Worm (Caenorhabditis elegans) whole organism, midembryonic: ENCODE results near the gene Y49F6C.7.

Source experiments
- T22C8.4 ChIP-seq: fragments of 200-800 bp; sonication (Bioruptor generic); IDR thresholded peaks from 2 replicates; pipeline ENCODE4 v1.3.6; 2022; ENCODE audit warnings: missing genetic modification characterization, missing compliant biosample characterization
- cog-1 ChIP-seq: sonication (generic microtip); optimal IDR thresholded peaks from 2 replicates; lab custom pipeline; 2016; ENCODE audit warnings: missing genetic modification characterization, missing compliant biosample characterization
- flt-1 ChIP-seq: fragments of 200-800 bp; sonication (Bioruptor generic); IDR thresholded peaks from 2 replicates; pipeline ENCODE4 v1.3.6; 2022; ENCODE audit warnings: missing genetic modification characterization, missing compliant biosample characterization
- klf-2 ChIP-seq: fragments of 200-800 bp; sonication (Bioruptor generic); conservative IDR thresholded peaks from 2 replicates; pipeline ENCODE4 v1.3.6; 2022; ENCODE audit warnings: missing genetic modification reagents, missing genetic modification characterization, missing compliant biosample characterization
- med-1 ChIP-seq: sonication (generic microtip); optimal IDR thresholded peaks from 2 replicates; lab custom pipeline; 2017; ENCODE audit warnings: missing genetic modification characterization, mild to moderate bottlenecking, missing compliant biosample characterization, antibody characterized with exemption, missing genetic modification reagents; ENCODE audit not compliant: insufficient read depth
- ref-1 ChIP-seq: fragments of 200-800 bp; sonication (Bioruptor generic); conservative IDR thresholded peaks from 2 replicates; pipeline ENCODE4 v1.3.6; 2022; ENCODE audit warnings: missing genetic modification reagents, missing genetic modification characterization, missing compliant biosample characterization
- tab-1 ChIP-seq: fragments of 200-800 bp; sonication (Bioruptor generic); IDR thresholded peaks from 2 replicates; pipeline ENCODE4 v1.3.6; 2022; ENCODE audit warnings: missing genetic modification characterization, missing compliant biosample characterization
- ztf-23 ChIP-seq: fragments of 200-800 bp; sonication (Bioruptor generic); IDR thresholded peaks from 2 replicates; pipeline ENCODE4 v1.3.6; 2022; ENCODE audit warnings: missing genetic modification reagents, missing genetic modification characterization, missing compliant biosample characterization
- ztf-29 ChIP-seq: fragments of 200-800 bp; sonication (Bioruptor generic); IDR thresholded peaks from 2 replicates; pipeline ENCODE4 v1.3.6; 2022; ENCODE audit warnings: missing genetic modification reagents, missing genetic modification characterization, missing compliant biosample characterization

The Y49F6C.7 gene

DNA sequence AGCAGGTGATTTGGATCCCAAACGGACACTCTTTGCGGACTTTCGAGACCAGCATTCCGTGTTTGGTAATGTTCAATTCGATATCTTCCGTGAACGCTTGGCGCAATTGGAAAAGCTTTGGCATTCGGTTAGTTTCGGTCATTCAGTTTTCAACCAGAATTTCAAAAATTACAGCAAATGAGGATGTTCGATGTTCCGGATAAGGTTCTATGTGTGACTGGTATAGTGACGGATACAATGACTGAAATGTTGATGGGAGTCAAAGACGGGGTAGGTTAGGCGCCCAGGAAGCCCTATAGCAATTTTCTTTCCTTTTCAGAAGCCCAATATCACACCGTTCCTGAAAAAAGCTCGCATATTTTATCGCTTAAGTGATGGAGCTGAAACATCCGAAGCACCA is 15.1 kb upstream of the Y49F6C.7 start:
- TF ChIP-seq med-1 (no peak), cog-1 (tag; lab: Kevin White, UChicago) (no peak), ztf-23 (GFP tag; lab: Robert Waterston, UW) (no peak), ztf-29 (GFP tag; lab: Robert Waterston, UW) (no peak), flt-1 (GFP tag; lab: Robert Waterston, UW) (no peak), tab-1 (GFP tag; lab: Robert Waterston, UW) (no peak), T22C8.4 (GFP tag; lab: Robert Waterston, UW) (no peak)

DNA sequence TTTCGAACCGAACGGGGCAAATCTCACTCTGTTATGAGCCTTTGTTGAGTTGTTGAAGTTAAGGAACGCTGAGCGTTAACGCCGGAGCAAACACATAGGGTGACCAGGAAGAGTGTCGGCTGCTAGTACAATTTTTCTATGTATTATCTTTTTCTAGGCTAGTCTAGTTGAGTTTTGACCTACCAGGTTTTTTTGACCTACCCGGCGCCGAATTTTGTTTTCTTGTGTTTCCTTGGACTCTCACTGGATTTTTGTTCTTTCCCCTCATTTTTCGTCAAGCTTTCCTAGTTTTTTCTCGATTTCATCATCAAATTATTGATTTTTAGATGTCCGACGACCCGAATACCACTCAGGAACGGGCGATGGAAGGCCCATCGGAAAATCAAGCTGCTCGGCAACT is 13.5 kb upstream of the Y49F6C.7 start, which contains the start of gene T06D4.1:
T06D4.1 (plus strand) TSS at position 321 of the 400 bp plus-strand sequence.
- TF ChIP-seq klf-2 (GFP tag; lab: Robert Waterston, UW) (no peak), med-1 (no peak), ztf-29 (GFP tag; lab: Robert Waterston, UW) (no peak), tab-1 (GFP tag; lab: Robert Waterston, UW) (no peak), ref-1 (no peak), ztf-23 (GFP tag; lab: Robert Waterston, UW) (no peak), T22C8.4 (GFP tag; lab: Robert Waterston, UW) (no peak), flt-1 (GFP tag; lab: Robert Waterston, UW) (no peak), cog-1 (tag; lab: Kevin White, UChicago) (no peak)

- TF ChIP-seq tab-1 (GFP tag; lab: Robert Waterston, UW) (no peak), cog-1 (tag; lab: Kevin White, UChicago) (no peak), ztf-23 (GFP tag; lab: Robert Waterston, UW) (no peak), ref-1 (no peak), T22C8.4 (GFP tag; lab: Robert Waterston, UW) (no peak), med-1 (no peak), flt-1 (GFP tag; lab: Robert Waterston, UW) (no peak), klf-2 (GFP tag; lab: Robert Waterston, UW) (no peak), ztf-29 (GFP tag; lab: Robert Waterston, UW) (no peak)
These were observed 10.3 kb upstream of the Y49F6C.7 start, which contains the start of gene Y49F6C.2 for ce11 chrII:3378275-3378674. Gene Y49F6C.2, plus strand, starts transcription at chrII:3378575.

DNA sequence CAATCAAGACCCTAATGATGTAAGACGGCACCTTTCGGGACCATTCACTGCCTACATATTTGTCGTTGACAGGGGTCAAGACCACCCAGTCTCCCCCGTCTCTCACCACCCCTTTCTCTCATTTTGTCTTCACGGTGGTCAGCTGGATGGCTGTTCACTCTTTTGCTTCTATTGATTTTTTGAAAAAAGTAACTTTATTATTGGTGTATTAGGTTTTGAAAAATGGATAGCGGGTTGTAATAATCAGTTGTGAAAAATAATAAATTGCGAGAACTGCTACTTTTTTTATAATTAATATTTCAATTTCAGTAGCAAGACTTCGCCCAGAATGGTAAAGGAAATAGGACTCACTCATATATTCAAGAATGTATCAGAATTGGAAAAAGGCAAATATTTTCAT is 8.8 kb upstream of the Y49F6C.7 start, which contains the start of gene bath-9:
bath-9 (plus strand) TSS at position 301 of the 400 bp plus-strand sequence.
- no peak for TF ChIP-seq ztf-23 (GFP tag; lab: Robert Waterston, UW)
- TF ChIP-seq flt-1 (GFP tag; lab: Robert Waterston, UW) = no peak
- TF ChIP-seq cog-1 (tag; lab: Kevin White, UChicago) = no peak
- TF ChIP-seq ref-1 = no peak
- no peak for TF ChIP-seq tab-1 (GFP tag; lab: Robert Waterston, UW)
- TF ChIP-seq klf-2 (GFP tag; lab: Robert Waterston, UW) = no peak
- TF ChIP-seq T22C8.4 (GFP tag; lab: Robert Waterston, UW) = no peak

DNA sequence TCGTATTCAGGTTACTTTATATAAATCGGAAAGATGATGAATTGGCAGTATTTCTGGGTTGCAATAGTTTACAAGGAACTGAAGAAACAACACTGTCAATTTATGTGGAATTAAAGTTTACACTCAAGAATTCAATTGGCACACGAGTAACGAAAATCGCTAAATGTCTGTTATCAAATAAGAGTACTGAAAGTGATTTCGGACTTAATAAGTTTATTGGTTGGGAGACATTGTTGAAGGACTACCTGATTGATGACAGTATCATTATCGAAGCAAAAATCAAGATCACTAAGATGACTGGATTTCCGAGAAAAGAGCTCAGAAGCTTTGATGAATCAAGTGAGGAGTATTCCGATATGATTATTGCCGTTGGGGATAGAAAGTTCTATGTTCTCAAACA is 7.3 kb upstream of the Y49F6C.7 start:
- no peak for TF ChIP-seq T22C8.4 (GFP tag; lab: Robert Waterston, UW)

- TF ChIP-seq tab-1 (GFP tag; lab: Robert Waterston, UW) (no peak), ztf-23 (GFP tag; lab: Robert Waterston, UW) (no peak), T22C8.4 (GFP tag; lab: Robert Waterston, UW) (no peak), med-1 (no peak), ref-1 (no peak), ztf-29 (GFP tag; lab: Robert Waterston, UW) (no peak)
These were observed 6.8 kb upstream of the Y49F6C.7 start, which contains the start of gene bath-10 for ce11 chrII:3374779-3375178. Gene bath-10, plus strand, starts transcription at chrII:3375079.

DNA sequence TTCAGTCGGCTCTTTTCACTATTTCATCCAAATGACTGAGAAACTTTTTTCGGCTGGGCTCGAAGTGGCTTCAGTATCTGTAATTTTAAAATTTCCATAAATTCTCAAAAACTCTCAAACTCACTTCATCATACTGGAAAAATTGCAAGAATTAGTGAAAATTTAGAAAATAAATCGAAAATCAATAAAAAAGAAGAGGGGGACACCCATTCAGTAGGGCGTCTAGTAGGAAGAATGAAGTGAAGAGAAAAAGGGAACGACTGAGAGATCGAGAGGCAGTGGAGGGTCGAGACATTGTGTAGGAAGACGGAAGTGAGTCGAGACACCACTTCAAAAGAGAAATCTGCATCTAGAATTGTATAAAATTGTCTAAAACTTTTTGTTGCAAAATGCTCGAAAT is 5.9 kb upstream of the Y49F6C.7 start:
- TF ChIP-seq ztf-23 (GFP tag; lab: Robert Waterston, UW) (no peak), cog-1 (tag; lab: Kevin White, UChicago) (no peak), med-1 (no peak), T22C8.4 (GFP tag; lab: Robert Waterston, UW) (no peak), ztf-29 (GFP tag; lab: Robert Waterston, UW) (no peak), flt-1 (GFP tag; lab: Robert Waterston, UW) (no peak), ref-1 (no peak), klf-2 (GFP tag; lab: Robert Waterston, UW) (no peak), tab-1 (GFP tag; lab: Robert Waterston, UW) (no peak)

ce11 chrII:3371010-3371409 is 3.0 kb upstream of the Y49F6C.7 start, which contains the start of gene bath-23:
Gene bath-23, plus strand, starts transcription at chrII:3371310.
- TF ChIP-seq cog-1 (tag; lab: Kevin White, UChicago) = no peak

DNA sequence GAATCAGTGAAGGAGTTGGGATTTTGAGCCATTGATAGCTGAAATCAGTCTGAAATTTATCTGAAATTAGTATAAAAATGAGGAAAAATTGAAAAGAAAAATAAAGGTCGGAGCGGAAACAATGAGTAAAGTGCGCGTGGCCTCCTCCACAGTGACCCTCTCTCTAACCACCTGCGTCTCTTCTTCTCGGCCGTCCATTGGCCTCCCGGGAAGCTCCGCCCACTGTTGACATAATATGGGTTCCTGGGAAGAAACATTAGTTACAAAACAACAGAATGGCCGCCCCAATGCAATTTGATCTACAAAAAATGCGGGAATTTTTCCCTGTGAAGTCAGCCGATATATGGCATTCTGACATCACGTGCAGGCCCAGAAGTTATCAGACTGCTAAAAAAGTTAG is 2.1 kb upstream of the Y49F6C.7 start, which contains the start of gene Y49F6C.8:
Y49F6C.8 (minus strand) TSS at position 51 of the 400 bp plus-strand sequence.
- TF ChIP-seq klf-2 (GFP tag; lab: Robert Waterston, UW) (no peak), cog-1 (tag; lab: Kevin White, UChicago) (no peak), ztf-23 (GFP tag; lab: Robert Waterston, UW) (no peak), flt-1 (GFP tag; lab: Robert Waterston, UW) (no peak), med-1 (no peak), ztf-29 (GFP tag; lab: Robert Waterston, UW) (no peak), T22C8.4 (GFP tag; lab: Robert Waterston, UW) (no peak), tab-1 (GFP tag; lab: Robert Waterston, UW) (no peak), ref-1 (no peak)

ce11 chrII:3367100-3367499 is 897 bp downstream of the Y49F6C.7 start, which contains the start of gene Y49F6C.6:
Gene Y49F6C.6, minus strand, starts transcription at chrII:3367200.
- no peak for TF ChIP-seq med-1

DNA sequence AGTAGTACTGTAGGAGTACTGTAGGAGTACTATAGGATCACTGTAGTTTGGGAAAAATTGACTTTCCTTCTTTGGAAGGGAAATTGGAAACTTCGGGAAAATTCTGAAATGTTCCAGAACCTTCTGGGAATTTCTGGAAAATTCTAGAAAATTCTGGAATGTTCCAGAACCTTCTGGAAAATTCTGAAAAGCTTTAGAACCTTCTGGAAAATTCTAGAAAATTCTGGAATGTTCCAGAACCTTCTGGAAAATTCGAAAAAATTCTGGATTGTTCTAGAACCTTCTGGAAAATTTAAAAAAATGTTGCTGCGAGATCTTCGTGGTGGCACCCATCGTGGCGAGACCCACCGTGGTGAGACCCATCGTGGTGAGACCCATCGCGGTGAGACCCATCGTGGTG is 2.4 kb downstream of the Y49F6C.7 start:
- peak; percentile 11; the same call in 1 of the 2 replicates for TF ChIP-seq flt-1 (GFP tag; lab: Robert Waterston, UW)
